Fruit fly (Drosophila melanogaster) whole organism, embryonic: ENCODE measurements around the gene CG46458.

Experiments used
- Abd-B ChIP-seq: fragments of 200-800 bp; sonication (Bioruptor generic); optimal IDR thresholded peaks from 2 replicates; lab custom pipeline; 2018; ENCODE audit warnings: missing biosample characterization, mild to moderate bottlenecking, missing genetic modification characterization, moderate library complexity
- Bdp1 ChIP-seq: fragments of 200-800 bp; sonication (Bioruptor generic); optimal IDR thresholded peaks from 3 replicates; lab custom pipeline; 2016; ENCODE audit warnings: missing biosample characterization, missing genetic modification characterization
- Blimp-1 ChIP-seq: fragments of 200-800 bp; sonication (Bioruptor generic); optimal IDR thresholded peaks from 3 replicates; lab custom pipeline; 2018; ENCODE audit warnings: missing biosample characterization, missing genetic modification characterization, mild to moderate bottlenecking, moderate library complexity, missing genetic modification reagents
- C15 ChIP-seq: fragments of 200-800 bp; sonication (Bioruptor generic); IDR thresholded peaks from 3 replicates; pipeline ENCODE4 v1.3.6; 2022; ENCODE audit warnings: missing biosample characterization, missing genetic modification characterization
- CG10147 ChIP-seq: fragments of 200-800 bp; sonication (Bioruptor generic); optimal IDR thresholded peaks from 2 replicates; lab custom pipeline; 2019; ENCODE audit warnings: missing biosample characterization, mild to moderate bottlenecking, missing genetic modification characterization, moderate library complexity
- CG10366 ChIP-seq: fragments of 200-800 bp; sonication (Bioruptor generic); IDR thresholded peaks from 2 replicates; pipeline ENCODE4 v1.3.6; 2022; ENCODE audit warnings: missing biosample characterization, missing genetic modification characterization
- CG12104 ChIP-seq: fragments of 200-800 bp; sonication (Bioruptor generic); optimal IDR thresholded peaks from 3 replicates; lab custom pipeline; 2016; ENCODE audit warnings: missing biosample characterization, missing genetic modification characterization
- CG14050 ChIP-seq: fragments of 200-800 bp; sonication (Bioruptor generic); IDR thresholded peaks from 3 replicates; pipeline ENCODE4 v1.3.6; 2022; ENCODE audit warnings: missing biosample characterization, missing genetic modification characterization
- CG14441 ChIP-seq: fragments of 200-800 bp; sonication (Bioruptor generic); IDR thresholded peaks from 2 replicates; pipeline ENCODE4 v1.3.6; 2022; ENCODE audit warnings: missing biosample characterization, missing genetic modification characterization
- CG14710 ChIP-seq: fragments of 200-800 bp; sonication (Bioruptor generic); optimal IDR thresholded peaks from 3 replicates; lab custom pipeline; 2019; ENCODE audit warnings: missing biosample characterization, mild to moderate bottlenecking, missing genetic modification characterization, moderate library complexity
- CG15696 ChIP-seq: fragments of 200-800 bp; sonication (Bioruptor generic); optimal IDR thresholded peaks from 2 replicates; lab custom pipeline; 2019; ENCODE audit warnings: missing biosample characterization, mild to moderate bottlenecking, missing genetic modification characterization, moderate library complexity
- CG18764 ChIP-seq: fragments of 200-800 bp; sonication (Bioruptor generic); optimal IDR thresholded peaks from 3 replicates; lab custom pipeline; 2016; ENCODE audit warnings: missing biosample characterization, missing genetic modification characterization
- CG2202 ChIP-seq: fragments of 200-800 bp; sonication (Bioruptor generic); optimal IDR thresholded peaks from 2 replicates; lab custom pipeline; 2018; ENCODE audit warnings: missing biosample characterization, mild to moderate bottlenecking, missing genetic modification characterization
- CG30403 ChIP-seq: fragments of 200-800 bp; sonication (Bioruptor generic); optimal IDR thresholded peaks from 3 replicates; lab custom pipeline; 2016; ENCODE audit warnings: missing biosample characterization, missing genetic modification characterization
- CG32772 ChIP-seq: fragments of 200-800 bp; sonication (Bioruptor generic); IDR thresholded peaks from 2 replicates; pipeline ENCODE4 v1.3.6; 2022; ENCODE audit warnings: missing biosample characterization, missing genetic modification characterization
- CG6175 ChIP-seq: fragments of 200-800 bp; sonication (Bioruptor generic); IDR thresholded peaks from 3 replicates; pipeline ENCODE4 v1.3.6; 2022; ENCODE audit warnings: missing biosample characterization, missing genetic modification characterization
- CG6272 ChIP-seq: fragments of 200-800 bp; sonication (Bioruptor generic); IDR thresholded peaks from 2 replicates; pipeline ENCODE4 v1.3.6; 2022; ENCODE audit warnings: missing biosample characterization, missing genetic modification characterization
- CG7745 ChIP-seq: fragments of 200-800 bp; sonication (Bioruptor generic); optimal IDR thresholded peaks from 2 replicates; lab custom pipeline; 2018; ENCODE audit warnings: missing biosample characterization, mild to moderate bottlenecking, missing genetic modification characterization, moderate library complexity
- CG7839 ChIP-seq: fragments of 200-800 bp; sonication (Bioruptor generic); optimal IDR thresholded peaks from 3 replicates; lab custom pipeline; 2018; ENCODE audit warnings: missing biosample characterization, mild to moderate bottlenecking, missing genetic modification characterization, moderate library complexity
- CG8359 ChIP-seq: fragments of 200-800 bp; sonication (Bioruptor generic); optimal IDR thresholded peaks from 2 replicates; lab custom pipeline; 2017; ENCODE audit warnings: missing biosample characterization, mild to moderate bottlenecking, missing genetic modification characterization, borderline replicate concordance
- CHES-1-like ChIP-seq: fragments of 200-800 bp; sonication (Bioruptor generic); optimal IDR thresholded peaks from 2 replicates; lab custom pipeline; 2016; ENCODE audit warnings: missing biosample characterization, missing genetic modification characterization
- CTCF ChIP-seq: fragments of 200-800 bp; sonication (Bioruptor generic); optimal IDR thresholded peaks from 2 replicates; lab custom pipeline; 2017; ENCODE audit warnings: missing biosample characterization, mild to moderate bottlenecking, missing genetic modification characterization, moderate library complexity
- CkIIα-i1 ChIP-seq: fragments of 200-800 bp; sonication (Bioruptor generic); IDR thresholded peaks from 2 replicates; pipeline ENCODE4 v1.3.6; 2022; ENCODE audit warnings: missing biosample characterization, missing genetic modification characterization
- D19A ChIP-seq: fragments of 200-800 bp; optimal IDR thresholded peaks from 3 replicates; lab custom pipeline; 2019; ENCODE audit warnings: missing biosample characterization, mild to moderate bottlenecking, missing genetic modification characterization, moderate library complexity
- HLH3B ChIP-seq: fragments of 200-800 bp; sonication (Bioruptor generic); IDR thresholded peaks from 2 replicates; pipeline ENCODE4 v1.3.6; 2022; ENCODE audit warnings: missing biosample characterization, missing genetic modification characterization
- Hr78 ChIP-seq, 2 experiments: fragments of 200-800 bp in 1 of 2; fragments of >200 bp in 1 of 2; sonication (Bioruptor generic) in 1 of 2; optimal IDR thresholded peaks; 2 replicates each; lab custom pipeline; 2017 to 2019; ENCODE audit warnings: missing biosample characterization in 2 of 2, missing genetic modification characterization in 2 of 2, mild to moderate bottlenecking in 1 of 2, moderate library complexity in 1 of 2
- Mes4 ChIP-seq: fragments of 200-800 bp; sonication (Bioruptor generic); optimal IDR thresholded peaks from 2 replicates; lab custom pipeline; 2016; ENCODE audit warnings: missing biosample characterization, missing genetic modification characterization
- Scr ChIP-seq: fragments of 200-800 bp; sonication (Bioruptor generic); IDR thresholded peaks from 2 replicates; pipeline ENCODE4 v1.3.6; 2022; ENCODE audit warnings: missing biosample characterization, missing genetic modification characterization; ENCODE audit not compliant: partially characterized antibody
- Side ChIP-seq: fragments of 200-800 bp; sonication (Bioruptor generic); optimal IDR thresholded peaks from 2 replicates; lab custom pipeline; 2016; ENCODE audit warnings: missing biosample characterization, missing genetic modification characterization
- ara ChIP-seq: fragments of 200-800 bp; sonication (Bioruptor generic); IDR thresholded peaks from 2 replicates; pipeline ENCODE4 v1.3.6; 2022; ENCODE audit warnings: missing biosample characterization, missing genetic modification characterization
- croc ChIP-seq: fragments of 200-800 bp; sonication (Bioruptor generic); conservative IDR thresholded peaks from 3 replicates; pipeline ENCODE4 v1.3.6; 2022; ENCODE audit warnings: missing biosample characterization, missing genetic modification characterization
- cwo ChIP-seq: fragments of 200-800 bp; sonication (Bioruptor generic); optimal IDR thresholded peaks from 3 replicates; lab custom pipeline; 2017; ENCODE audit warnings: missing biosample characterization, missing genetic modification characterization, mild to moderate bottlenecking, moderate library complexity, missing genetic modification reagents
- dan ChIP-seq: fragments of 200-800 bp; sonication (Bioruptor generic); IDR thresholded peaks from 2 replicates; pipeline ENCODE4 v1.3.6; 2022; ENCODE audit warnings: missing biosample characterization, missing genetic modification characterization
- fd64A ChIP-seq: fragments of 200-800 bp; sonication (Bioruptor generic); optimal IDR thresholded peaks from 3 replicates; lab custom pipeline; 2018; ENCODE audit warnings: missing biosample characterization, mild to moderate bottlenecking, missing genetic modification characterization
- lab ChIP-seq: fragments of 200-800 bp; sonication (Bioruptor generic); optimal IDR thresholded peaks from 3 replicates; lab custom pipeline; 2017; ENCODE audit warnings: missing biosample characterization, missing genetic modification characterization, mild to moderate bottlenecking, moderate library complexity, missing genetic modification reagents
- org-1 ChIP-seq: fragments of 200-800 bp; sonication (Bioruptor generic); optimal IDR thresholded peaks from 2 replicates; lab custom pipeline; 2017; ENCODE audit warnings: missing biosample characterization, missing genetic modification characterization
- otp ChIP-seq: fragments of 200-800 bp; sonication (Bioruptor generic); IDR thresholded peaks from 3 replicates; pipeline ENCODE4, ENCODE4 v1.3.6; 2022; ENCODE audit warnings: missing biosample characterization, missing genetic modification characterization
- peb ChIP-seq: fragments of 200-800 bp; sonication (Bioruptor generic); IDR thresholded peaks from 2 replicates; pipeline ENCODE4 v1.3.6; 2022; ENCODE audit warnings: missing biosample characterization, missing genetic modification characterization
- pros ChIP-seq: fragments of 200-800 bp; sonication (Bioruptor generic); optimal IDR thresholded peaks from 3 replicates; lab custom pipeline; 2019; ENCODE audit warnings: missing biosample characterization, mild to moderate bottlenecking, missing genetic modification characterization, moderate library complexity
- row ChIP-seq: fragments of 200-800 bp; sonication (Bioruptor generic); IDR thresholded peaks from 3 replicates; pipeline ENCODE4 v1.3.6; 2022; ENCODE audit warnings: missing biosample characterization, missing genetic modification characterization
- sens ChIP-seq: fragments of 200-800 bp; sonication (Bioruptor generic); peaks from one replicate; lab custom pipeline; 2016; ENCODE audit warnings: missing biosample characterization, missing genetic modification characterization
- slp2 ChIP-seq: fragments of 200-800 bp; sonication (Bioruptor generic); optimal IDR thresholded peaks from 2 replicates; lab custom pipeline; 2016; ENCODE audit warnings: missing biosample characterization, missing genetic modification characterization
- tin ChIP-seq: fragments of 200-800 bp; sonication (Bioruptor generic); optimal IDR thresholded peaks from 3 replicates; lab custom pipeline; 2016; ENCODE audit warnings: missing biosample characterization, missing genetic modification characterization
- tll ChIP-seq, 2 experiments: fragments of 200-800 bp in 1 of 2; fragments of >200 bp in 1 of 2; sonication (Bioruptor generic) in 1 of 2; optimal IDR thresholded peaks; 2 replicates each; lab custom pipeline; 2017 to 2019; ENCODE audit warnings: missing biosample characterization in 2 of 2, missing genetic modification characterization in 2 of 2, mild to moderate bottlenecking in 1 of 2, moderate library complexity in 1 of 2
- trem ChIP-seq: fragments of 200-800 bp; optimal IDR thresholded peaks from 3 replicates; lab custom pipeline; 2019; ENCODE audit warnings: missing biosample characterization, mild to moderate bottlenecking, missing genetic modification characterization, moderate library complexity
- twi ChIP-seq: fragments of 200-800 bp; optimal IDR thresholded peaks from 2 replicates; lab custom pipeline; 2019; ENCODE audit warnings: missing biosample characterization, mild to moderate bottlenecking, missing genetic modification characterization, moderate library complexity
- vvl ChIP-seq: fragments of 200-800 bp; sonication (Bioruptor generic); IDR thresholded peaks from 2 replicates; pipeline ENCODE4 v1.3.6; 2022; ENCODE audit warnings: missing biosample characterization, missing genetic modification characterization
- wor ChIP-seq: fragments of 200-800 bp; sonication (Bioruptor generic); IDR thresholded peaks from 2 replicates; pipeline ENCODE4 v1.3.6; 2022; ENCODE audit warnings: missing biosample characterization, missing genetic modification characterization
- zen ChIP-seq: fragments of 200-800 bp; sonication (Bioruptor generic); optimal IDR thresholded peaks from 3 replicates; lab custom pipeline; 2018; ENCODE audit warnings: missing biosample characterization, mild to moderate bottlenecking, missing genetic modification characterization, moderate library complexity

CG46458 gene

dm6 chr3R:6935810-6936549, 22.2 kb downstream of the CG46458 start (continued):
- no peak for TF ChIP-seq CG6175
- peak; percentile 43; the same call in 1 of the 2 replicates for TF ChIP-seq CG32772
- TF ChIP-seq CG10147 (GFP tag; lab: Kevin White, UChicago): peak; percentile 37
- TF ChIP-seq pros (GFP tag; lab: Kevin White, UChicago): peak; percentile 77
- peak; percentile 98 for TF ChIP-seq sens (GFP tag; lab: Kevin White, UChicago)
- TF ChIP-seq zen (tag; lab: Kevin White, UChicago): peak; percentile 77
- peak; percentile 76 for TF ChIP-seq row (GFP tag; lab: Robert Waterston, UW)
- no peak for TF ChIP-seq fd64A (GFP tag; lab: Kevin White, UChicago)
- peak; percentile 39 for TF ChIP-seq cwo (GFP tag; lab: Kevin White, UChicago)
- TF ChIP-seq Side (GFP tag; lab: Kevin White, UChicago): peak; percentile 48
- peak; percentile 68; the same call in 1 of the 2 replicates for TF ChIP-seq HLH3B (GFP tag; lab: Robert Waterston, UW)
- TF ChIP-seq tin: peak; percentile 73
- TF ChIP-seq CG7839 (tag; lab: Kevin White, UChicago): peak; percentile 83
- TF ChIP-seq D19A (tag; lab: Kevin White, UChicago): peak; percentile 79
- peak; percentile 57 for TF ChIP-seq org-1 (GFP tag; lab: Kevin White, UChicago)
- no peak for TF ChIP-seq dan
- TF ChIP-seq vvl (GFP tag; lab: Robert Waterston, UW): peak; percentile 82
- peak; percentile 68 for TF ChIP-seq CG2202 (tag; lab: Kevin White, UChicago)
- TF ChIP-seq slp2 (GFP tag; lab: Kevin White, UChicago): peak; percentile 61
- peak; percentile 70 for TF ChIP-seq ara (GFP tag; lab: Robert Waterston, UW)
- TF ChIP-seq peb (GFP tag; lab: Robert Waterston, UW): peak; percentile 41; the same call in 1 of the 2 replicates
- peak; percentile 80 for TF ChIP-seq Blimp-1
- TF ChIP-seq croc: peak; percentile 64
- TF ChIP-seq Bdp1 (GFP tag; lab: Kevin White, UChicago): no peak
- peak; percentile 79 for TF ChIP-seq trem
- no peak for TF ChIP-seq Scr (GFP tag; lab: Robert Waterston, UW)
- peak; percentile 52 for TF ChIP-seq CG8359 (GFP tag; lab: Kevin White, UChicago)
- TF ChIP-seq CG18764 (GFP tag; lab: Kevin White, UChicago): peak; percentile 43
- TF ChIP-seq tll (GFP tag; optimal IDR thresholded peaks at IDR 0.05; lab: Kevin White, UChicago): peak in 1 of 2 experiments; percentile 19
- peak; percentile 38; the same call in 2 of the 3 replicates for TF ChIP-seq CG14050 (GFP tag; lab: Robert Waterston, UW)
- TF ChIP-seq Mes4 (GFP tag; lab: Kevin White, UChicago): peak; percentile 63
- peak; percentile 68 for TF ChIP-seq twi (tag; lab: Kevin White, UChicago)
- peak; percentile 27 for TF ChIP-seq CHES-1-like (GFP tag; lab: Kevin White, UChicago)
- TF ChIP-seq CkIIα-i1 (GFP tag; lab: Robert Waterston, UW): no peak
- 0 out of 2 replicates have a peak, but pooled peaks have one; percentile 8 for TF ChIP-seq CG14441 (GFP tag; lab: Robert Waterston, UW)
- no peak for TF ChIP-seq CTCF (GFP tag; lab: Kevin White, UChicago)
- peak; percentile 81 for TF ChIP-seq CG15696 (tag; lab: Kevin White, UChicago)
- TF ChIP-seq CG12104 (GFP tag; lab: Kevin White, UChicago): peak; percentile 28
- TF ChIP-seq Hr78 (GFP tag; optimal IDR thresholded peaks at IDR 0.05; lab: Kevin White, UChicago): peak in 1 of 2 experiments; percentile 56
- TF ChIP-seq wor (GFP tag; lab: Robert Waterston, UW): 0 out of 2 replicates have a peak, but pooled peaks have one; percentile 21
- TF ChIP-seq CG14710: peak; percentile 84
- TF ChIP-seq C15 (GFP tag; lab: Robert Waterston, UW): no peak
- peak; percentile 52 for TF ChIP-seq CG10366 (GFP tag; lab: Robert Waterston, UW)
- TF ChIP-seq Abd-B (GFP tag; lab: Kevin White, UChicago): peak; percentile 58
- peak; percentile 72 for TF ChIP-seq CG30403
- peak; percentile 73 for TF ChIP-seq lab (GFP tag; lab: Kevin White, UChicago)
- no peak for TF ChIP-seq CG7745
- TF ChIP-seq otp: peak; percentile 43; the same call in 1 of the 3 replicates
- peak; percentile 26; the same call in 1 of the 2 replicates for TF ChIP-seq CG6272 (GFP tag; lab: Robert Waterston, UW)
